Fruit fly (Drosophila melanogaster) whole organism, embryonic: ENCODE results near the gene CG46412.

Experiments
- ATbp ChIP-seq: fragments of 200-800 bp; sonication (Bioruptor generic); optimal IDR thresholded peaks from 2 replicates; lab custom pipeline; 2017; ENCODE audit warnings: missing biosample characterization, mild to moderate bottlenecking, missing genetic modification characterization, missing genetic modification reagents
- Atf3 ChIP-seq: fragments of 200-800 bp; sonication (Bioruptor generic); optimal IDR thresholded peaks from 3 replicates; lab custom pipeline; 2016; ENCODE audit warnings: missing biosample characterization, missing genetic modification characterization
- CG10654 ChIP-seq: fragments of 200-800 bp; sonication (Bioruptor generic); optimal IDR thresholded peaks from 2 replicates; lab custom pipeline; 2016; ENCODE audit warnings: missing biosample characterization, missing genetic modification characterization
- CG12744 ChIP-seq: fragments of 200-800 bp; sonication (Bioruptor generic); optimal IDR thresholded peaks from 2 replicates; lab custom pipeline; 2016; ENCODE audit warnings: missing biosample characterization, missing genetic modification characterization
- CG13287 ChIP-seq: fragments of 200-800 bp; sonication (Bioruptor generic); IDR thresholded peaks from 2 replicates; pipeline ENCODE4 v1.3.6; 2022; ENCODE audit warnings: missing biosample characterization, missing genetic modification characterization; ENCODE audit not compliant: partially characterized antibody
- CG14710 ChIP-seq: fragments of 200-800 bp; sonication (Bioruptor generic); optimal IDR thresholded peaks from 3 replicates; lab custom pipeline; 2019; ENCODE audit warnings: missing biosample characterization, mild to moderate bottlenecking, missing genetic modification characterization, moderate library complexity
- CG14965 ChIP-seq: fragments of 200-800 bp; sonication (Bioruptor generic); optimal IDR thresholded peaks from 2 replicates; lab custom pipeline; 2016; ENCODE audit warnings: missing biosample characterization, missing genetic modification characterization, borderline replicate concordance
- CG15269 ChIP-seq: fragments of 200-800 bp; sonication (Bioruptor generic); optimal IDR thresholded peaks from 2 replicates; lab custom pipeline; 2018; ENCODE audit warnings: missing biosample characterization, mild to moderate bottlenecking, missing genetic modification characterization, moderate library complexity
- CG17359 ChIP-seq: fragments of 200-800 bp; sonication (Bioruptor generic); optimal IDR thresholded peaks from 3 replicates; lab custom pipeline; 2018; ENCODE audit warnings: missing biosample characterization, mild to moderate bottlenecking, missing genetic modification characterization, moderate library complexity
- CG17802 ChIP-seq: fragments of 200-800 bp; sonication (Bioruptor generic); optimal IDR thresholded peaks from 2 replicates; lab custom pipeline; 2018; ENCODE audit warnings: missing biosample characterization, mild to moderate bottlenecking, missing genetic modification characterization, moderate library complexity
- CG2120 ChIP-seq: fragments of 200-800 bp; sonication (Bioruptor generic); optimal IDR thresholded peaks from 3 replicates; lab custom pipeline; 2016; ENCODE audit warnings: missing biosample characterization, missing genetic modification characterization
- CG2199 ChIP-seq: fragments of 200-800 bp; sonication (Bioruptor generic); IDR thresholded peaks from 3 replicates; pipeline ENCODE4 v1.3.6; 2022; ENCODE audit warnings: missing biosample characterization, missing genetic modification characterization
- CG31441 ChIP-seq: fragments of 200-800 bp; sonication (Bioruptor generic); IDR thresholded peaks from 2 replicates; pipeline ENCODE4 v1.3.6; 2022; ENCODE audit warnings: missing biosample characterization, missing genetic modification characterization
- CG6254 ChIP-seq: fragments of 200-800 bp; sonication (Bioruptor generic); optimal IDR thresholded peaks from 3 replicates; lab custom pipeline; 2017; ENCODE audit warnings: mild to moderate bottlenecking, missing biosample characterization, missing genetic modification reagents, missing genetic modification characterization
- CG8290 ChIP-seq, 3 experiments: fragments of 200-800 bp; sonication (Bioruptor generic); optimal IDR thresholded peaks; 2 replicates each; lab custom pipeline; 2016 to 2019; ENCODE audit warnings: missing biosample characterization in 3 of 3, missing genetic modification characterization in 3 of 3, mild to moderate bottlenecking in 2 of 3, moderate library complexity in 1 of 3
- Dbx ChIP-seq: fragments of 200-800 bp; sonication (Bioruptor generic); IDR thresholded peaks from 3 replicates; pipeline ENCODE4 v1.3.6; 2022; ENCODE audit warnings: missing biosample characterization, missing genetic modification characterization
- Dek ChIP-seq: fragments of 200-800 bp; sonication (Bioruptor generic); optimal IDR thresholded peaks from 3 replicates; lab custom pipeline; 2019; ENCODE audit warnings: missing biosample characterization, mild to moderate bottlenecking, missing genetic modification characterization, moderate library complexity
- Hr3 ChIP-seq: fragments of 200-800 bp; sonication (Bioruptor generic); optimal IDR thresholded peaks from 3 replicates; lab custom pipeline; 2016; ENCODE audit warnings: missing biosample characterization, missing genetic modification characterization
- MTF-1 ChIP-seq: fragments of 200-800 bp; sonication (Bioruptor generic); optimal IDR thresholded peaks from 2 replicates; lab custom pipeline; 2018; ENCODE audit warnings: missing biosample characterization, mild to moderate bottlenecking, missing genetic modification characterization, borderline replicate concordance
- Max ChIP-seq: fragments of 200-800 bp; sonication (Bioruptor generic); optimal IDR thresholded peaks from 2 replicates; lab custom pipeline; 2016; ENCODE audit warnings: missing biosample characterization, mild to moderate bottlenecking, missing genetic modification characterization
- Med ChIP-seq: fragments of 200-800 bp; sonication (Bioruptor generic); peaks from one replicate; lab custom pipeline; 2016; ENCODE audit warnings: missing biosample characterization, missing genetic modification characterization, mild to moderate bottlenecking, inconsistent platforms, moderate library complexity
- Meics ChIP-seq: fragments of 200-800 bp; sonication (Bioruptor generic); optimal IDR thresholded peaks from 2 replicates; lab custom pipeline; 2017; ENCODE audit warnings: missing biosample characterization, mild to moderate bottlenecking, missing genetic modification characterization
- NfI ChIP-seq: fragments of 200-800 bp; sonication (Bioruptor generic); optimal IDR thresholded peaks from 3 replicates; lab custom pipeline; 2018; ENCODE audit warnings: missing biosample characterization, mild to moderate bottlenecking, missing genetic modification characterization, moderate library complexity
- PHDP ChIP-seq: fragments of 200-800 bp; sonication (Bioruptor generic); optimal IDR thresholded peaks from 3 replicates; lab custom pipeline; 2018; ENCODE audit warnings: missing biosample characterization, mild to moderate bottlenecking, missing genetic modification characterization, moderate library complexity
- Sin3A ChIP-seq: fragments of >200 bp; optimal IDR thresholded peaks from 2 replicates; lab custom pipeline; 2018
- Sox102F ChIP-seq: fragments of 200-800 bp; sonication (Bioruptor generic); optimal IDR thresholded peaks from 2 replicates; lab custom pipeline; 2018; ENCODE audit warnings: missing biosample characterization, mild to moderate bottlenecking, missing genetic modification characterization, moderate library complexity
- Ssrp ChIP-seq: fragments of 200-800 bp; sonication (Bioruptor generic); optimal IDR thresholded peaks from 2 replicates; lab custom pipeline; 2018; ENCODE audit warnings: missing biosample characterization, mild to moderate bottlenecking, missing genetic modification characterization, moderate library complexity
- ab ChIP-seq: fragments of 200-800 bp; sonication (Bioruptor generic); optimal IDR thresholded peaks from 2 replicates; lab custom pipeline; 2016; ENCODE audit warnings: missing biosample characterization, missing genetic modification characterization
- bab2 ChIP-seq: fragments of 200-800 bp; sonication (Bioruptor generic); optimal IDR thresholded peaks from 2 replicates; lab custom pipeline; 2016; ENCODE audit warnings: missing biosample characterization, missing genetic modification characterization
- bbx ChIP-seq: fragments of 200-800 bp; sonication (Bioruptor generic); IDR thresholded peaks from 2 replicates; pipeline ENCODE4 v1.3.6; 2022; ENCODE audit warnings: missing biosample characterization, missing genetic modification characterization; ENCODE audit not compliant: partially characterized antibody
- br ChIP-seq: fragments of >200 bp; optimal IDR thresholded peaks from 2 replicates; lab custom pipeline; 2017
- bsh ChIP-seq, 2 experiments: fragments of 200-800 bp; sonication (Bioruptor generic); optimal IDR thresholded peaks; 2 replicates each; lab custom pipeline; 2017 to 2018; ENCODE audit warnings: mild to moderate bottlenecking in 2 of 2, missing biosample characterization in 2 of 2, missing genetic modification characterization in 2 of 2, moderate library complexity in 1 of 2
- cwo ChIP-seq: fragments of 200-800 bp; sonication (Bioruptor generic); optimal IDR thresholded peaks from 3 replicates; lab custom pipeline; 2017; ENCODE audit warnings: missing biosample characterization, missing genetic modification characterization, mild to moderate bottlenecking, moderate library complexity, missing genetic modification reagents
- dmrt99B ChIP-seq: fragments of 200-800 bp; sonication (Bioruptor generic); optimal IDR thresholded peaks from 2 replicates; lab custom pipeline; 2018; ENCODE audit warnings: missing biosample characterization, mild to moderate bottlenecking, missing genetic modification characterization, moderate library complexity
- fu2 ChIP-seq: fragments of 200-800 bp; sonication (Bioruptor generic); optimal IDR thresholded peaks from 2 replicates; lab custom pipeline; 2016; ENCODE audit warnings: missing biosample characterization, missing genetic modification characterization
- gsb ChIP-seq: fragments of 200-800 bp; sonication (Bioruptor generic); IDR thresholded peaks from 2 replicates; pipeline ENCODE4 v1.3.6; 2022; ENCODE audit warnings: missing biosample characterization, missing genetic modification characterization
- hbn ChIP-seq: fragments of 200-800 bp; sonication (Bioruptor generic); IDR thresholded peaks from 2 replicates; pipeline ENCODE4 v1.3.6; 2022; ENCODE audit warnings: missing biosample characterization, missing genetic modification characterization; ENCODE audit not compliant: partially characterized antibody
- her ChIP-seq: fragments of 200-800 bp; sonication (Bioruptor generic); optimal IDR thresholded peaks from 2 replicates; lab custom pipeline; 2016; ENCODE audit warnings: missing biosample characterization, missing genetic modification characterization
- kni ChIP-seq: fragments of 200-800 bp; sonication (Bioruptor generic); optimal IDR thresholded peaks from 3 replicates; lab custom pipeline; 2017; ENCODE audit warnings: mild to moderate bottlenecking, missing biosample characterization, missing genetic modification reagents, missing genetic modification characterization
- lola ChIP-seq, 3 experiments: fragments of >200 bp in 2 of 3; fragments of 200-800 bp in 1 of 3; sonication (Bioruptor generic) in 1 of 3; optimal IDR thresholded peaks; 2 replicates each; lab custom pipeline; 2017 to 2019; ENCODE audit warnings: missing biosample characterization in 3 of 3, missing genetic modification characterization in 3 of 3, mild to moderate bottlenecking in 1 of 3, moderate library complexity in 1 of 3
- lov ChIP-seq, 2 experiments: fragments of 200-800 bp in 1 of 2; fragments of >200 bp in 1 of 2; sonication (Bioruptor generic) in 1 of 2; IDR thresholded peaks in 1 of 2; optimal IDR thresholded peaks in 1 of 2; 2 replicates in 1 of 2; 3 replicates in 1 of 2; pipeline versions ENCODE4 v1.3.6 to Lab custom; 2017 to 2022; ENCODE audit warnings: missing biosample characterization in 1 of 2, missing genetic modification characterization in 1 of 2
- nerfin-2 ChIP-seq: fragments of 200-800 bp; sonication (Bioruptor generic); IDR thresholded peaks from 2 replicates; pipeline ENCODE4 v1.3.6; 2022; ENCODE audit warnings: missing biosample characterization, missing genetic modification characterization; ENCODE audit not compliant: partially characterized antibody
- nom ChIP-seq: fragments of 200-800 bp; sonication (Bioruptor generic); optimal IDR thresholded peaks from 2 replicates; lab custom pipeline; 2017; ENCODE audit warnings: missing biosample characterization, missing genetic modification characterization, mild to moderate bottlenecking, moderate library complexity, missing genetic modification reagents
- pan ChIP-seq, 4 experiments: fragments of >200 bp in 3 of 4; fragments of 200-800 bp in 1 of 4; sonication (Bioruptor generic) in 1 of 4; optimal IDR thresholded peaks in 3 of 4; IDR thresholded peaks in 1 of 4; 2 replicates each; pipeline versions ENCODE4 v1.3.6 to Lab custom; 2017 to 2022; ENCODE audit warnings: missing biosample characterization in 2 of 4, missing genetic modification characterization in 2 of 4, mixed read lengths in 1 of 4
- sr ChIP-seq: fragments of 200-800 bp; sonication (Bioruptor generic); IDR thresholded peaks from 3 replicates; pipeline ENCODE4 v1.3.6; 2022; ENCODE audit warnings: missing biosample characterization, missing genetic modification characterization
- wdn ChIP-seq: fragments of 200-800 bp; sonication (Bioruptor generic); IDR thresholded peaks from 2 replicates; pipeline ENCODE4 v1.3.6; 2022; ENCODE audit warnings: missing biosample characterization, missing genetic modification characterization
- wek ChIP-seq: fragments of 200-800 bp; sonication (Bioruptor generic); optimal IDR thresholded peaks from 3 replicates; lab custom pipeline; 2018; ENCODE audit warnings: missing biosample characterization, mild to moderate bottlenecking, missing genetic modification characterization, moderate library complexity
- zfh1 ChIP-seq: fragments of 200-800 bp; sonication (Bioruptor generic); IDR thresholded peaks from 3 replicates; pipeline ENCODE4 v1.3.6; 2022; ENCODE audit warnings: missing biosample characterization, missing genetic modification characterization

Gene CG46412

dm6 chr3L:11540330-11540702, 23.6 kb downstream of the CG46412 start (continued):
- TF ChIP-seq CG6254 (GFP tag; lab: Kevin White, UChicago) (peak; percentile 19), CG12744 (GFP tag; lab: Kevin White, UChicago) (no peak), Max (GFP tag; lab: Kevin White, UChicago) (peak; percentile 26), br (lab: Kevin White, UChicago) (no peak), Sin3A (lab: Kevin White, UChicago) (no peak), CG2120 (GFP tag; lab: Kevin White, UChicago) (no peak), kni (GFP tag; lab: Kevin White, UChicago) (peak; percentile 78), her (GFP tag; lab: Kevin White, UChicago) (no peak), Ssrp (tag; lab: Kevin White, UChicago) (no peak), fu2 (GFP tag; lab: Kevin White, UChicago) (no peak), CG10654 (GFP tag; lab: Kevin White, UChicago) (peak; percentile 5), bbx (GFP tag; lab: Robert Waterston, UW) (no peak), ab (GFP tag; lab: Kevin White, UChicago) (no peak), Hr3 (GFP tag; lab: Kevin White, UChicago) (no peak), Dek (tag; lab: Kevin White, UChicago) (no peak), lov (optimal IDR thresholded peaks at IDR 0.05; lab: Kevin White, UChicago) (no peak), lov (GFP tag; IDR thresholded peaks at IDR 0.05; lab: Robert Waterston, UW) (0 out of 3 replicates have a peak, but pooled peaks have one; percentile 12), bsh (GFP tag; optimal IDR thresholded peaks at IDR 0.05; lab: Kevin White, UChicago) (peak in 1 of 2 experiments; percentile 54), Sox102F (GFP tag; lab: Kevin White, UChicago) (no peak), CG17359 (tag; lab: Kevin White, UChicago) (peak; percentile 24), CG15269 (no peak), pan (optimal IDR thresholded peaks at IDR 0.05; lab: Kevin White, UChicago) (no peak), pan (GFP tag; optimal IDR thresholded peaks at IDR 0.05 in 1 of 2, IDR thresholded peaks at IDR 0.05 in 1 of 2) (no peak), CG17802 (tag; lab: Kevin White, UChicago) (no peak), Dbx (GFP tag; lab: Robert Waterston, UW) (no peak), nom (GFP tag; lab: Kevin White, UChicago) (no peak), Meics (GFP tag; lab: Kevin White, UChicago) (peak; percentile 31), dmrt99B (tag; lab: Kevin White, UChicago) (no peak), sr (GFP tag; lab: Robert Waterston, UW) (no peak), bab2 (GFP tag; lab: Kevin White, UChicago) (peak; percentile 10), MTF-1 (GFP tag; lab: Kevin White, UChicago) (peak; percentile 5), Atf3 (GFP tag; lab: Kevin White, UChicago) (no peak), wek (GFP tag; lab: Kevin White, UChicago) (peak; percentile 78), gsb (no peak), CG13287 (GFP tag; lab: Robert Waterston, UW) (no peak), CG31441 (GFP tag; lab: Robert Waterston, UW) (no peak), CG2199 (0 out of 3 replicates have a peak, but pooled peaks have one; percentile 39), Med (GFP tag; lab: Kevin White, UChicago) (peak; percentile 86), PHDP (tag; lab: Kevin White, UChicago) (peak; percentile 54), NfI (GFP tag; lab: Kevin White, UChicago) (no peak), CG8290 (GFP tag; optimal IDR thresholded peaks at IDR 0.05; lab: Kevin White, UChicago) (no peak), CG8290 (tag; optimal IDR thresholded peaks at IDR 0.05; lab: Kevin White, UChicago) (peak in 1 of 2 experiments; percentile 32), CG14965 (no peak), cwo (GFP tag; lab: Kevin White, UChicago) (no peak), hbn (GFP tag; lab: Robert Waterston, UW) (no peak), ATbp (GFP tag; lab: Kevin White, UChicago) (peak; percentile 79), zfh1 (GFP tag; lab: Robert Waterston, UW) (no peak), CG14710 (peak; percentile 27), nerfin-2 (GFP tag; lab: Robert Waterston, UW) (no peak), lola (GFP tag; optimal IDR thresholded peaks at IDR 0.05; lab: Kevin White, UChicago) (peak in 1 of 3 experiments; percentile 12), wdn (no peak)
